Fruit fly (Drosophila melanogaster) whole organism, prepupa: Measurements from ENCODE around the gene RpS19b.

Source experiments
- CG10631 ChIP-seq: fragments of 200-800 bp; sonication (Bioruptor generic); optimal IDR thresholded peaks from 2 replicates; lab custom pipeline; 2016; ENCODE audit warnings: missing biosample characterization, missing genetic modification characterization
- CG15336 ChIP-seq: fragments of 200-800 bp; sonication (Bioruptor generic); IDR thresholded peaks from 2 replicates; pipeline ENCODE4 v1.3.6; 2022; ENCODE audit warnings: missing biosample characterization, missing genetic modification characterization
- CG1621 ChIP-seq: fragments of 200-800 bp; sonication (Bioruptor generic); optimal IDR thresholded peaks from 3 replicates; lab custom pipeline; 2018; ENCODE audit warnings: missing biosample characterization, mild to moderate bottlenecking, missing genetic modification characterization
- CG3032 ChIP-seq: fragments of 200-800 bp; optimal IDR thresholded peaks from 2 replicates; lab custom pipeline; 2019; ENCODE audit warnings: missing biosample characterization, mild to moderate bottlenecking, missing genetic modification characterization, moderate library complexity
- CG6276 ChIP-seq: fragments of 200-800 bp; sonication (Bioruptor generic); optimal IDR thresholded peaks from 2 replicates; lab custom pipeline; 2017; ENCODE audit warnings: missing biosample characterization, mild to moderate bottlenecking, missing genetic modification characterization
- CG9139 ChIP-seq: fragments of 200-800 bp; sonication (Bioruptor generic); optimal IDR thresholded peaks from 3 replicates; lab custom pipeline; 2017; ENCODE audit warnings: missing biosample characterization, mild to moderate bottlenecking, missing genetic modification characterization
- topi ChIP-seq: fragments of 200-800 bp; sonication (Bioruptor generic); optimal IDR thresholded peaks from 3 replicates; lab custom pipeline; 2016; ENCODE audit warnings: missing biosample characterization, missing genetic modification characterization

dm6 chr3R:23887572-23887971 lies 45.8 kb downstream of the RpS19b start:
- TF ChIP-seq CG1621 (no peak), CG3032 (tag; lab: Kevin White, UChicago) (no peak), CG9139 (no peak), topi (GFP tag; lab: Kevin White, UChicago) (no peak), CG10631 (GFP tag; lab: Kevin White, UChicago) (no peak), CG6276 (GFP tag; lab: Kevin White, UChicago) (no peak), CG15336 (GFP tag; lab: Robert Waterston, UW) (no peak)
